Fruit fly (Drosophila melanogaster): ENCODE data around the gene Pfdn5.

Pfdn5 gene

DNA sequence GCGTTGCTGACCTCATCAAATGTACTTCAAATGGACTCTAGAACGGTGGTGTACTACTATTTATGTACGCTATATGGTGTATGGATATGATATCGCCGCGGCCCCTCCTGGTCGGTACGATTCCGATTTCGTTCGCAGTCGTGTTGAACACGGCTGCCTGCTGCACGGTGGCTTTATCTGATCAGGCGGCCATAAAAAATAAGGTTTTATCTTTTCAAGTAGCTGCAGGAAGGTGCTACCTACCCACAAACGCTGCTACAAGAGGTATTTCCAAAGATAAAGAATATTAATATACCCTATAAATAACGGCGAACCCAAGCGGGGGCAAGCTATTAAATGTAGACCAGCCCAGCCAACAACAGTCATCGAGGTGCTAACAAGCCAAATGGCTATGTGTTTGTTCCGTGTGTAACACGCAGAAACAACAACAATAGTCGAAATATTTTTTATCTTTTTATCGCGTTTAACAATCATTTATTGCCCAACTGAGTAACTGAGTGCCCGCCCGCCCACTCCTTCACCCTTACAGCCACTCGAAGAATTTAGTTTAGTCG lies 36.9 kb upstream of the Pfdn5 start (continued):
- TF ChIP-seq zf30C (GFP tag; optimal IDR thresholded peaks at IDR 0.05) = no peak
- TF ChIP-seq CG34376 (GFP tag; optimal IDR thresholded peaks at IDR 0.05) = peak; percentile 98
- TF ChIP-seq nerfin-1 (tag; optimal IDR thresholded peaks at IDR 0.05) = no peak
- TF ChIP-seq CG8281 (tag; optimal IDR thresholded peaks at IDR 0.05) = peak; percentile 84
- TF ChIP-seq D19B (GFP tag; optimal IDR thresholded peaks at IDR 0.05) = peak; percentile 23
- TF ChIP-seq Nf-YB (GFP tag; optimal IDR thresholded peaks at IDR 0.05) = peak; percentile 23
- TF ChIP-seq cad (GFP tag; optimal IDR thresholded peaks at IDR 0.05) = peak; percentile 13
- no peak for TF ChIP-seq cwo (GFP tag; optimal IDR thresholded peaks at IDR 0.05)

- no peak for TF ChIP-seq CG10959 (GFP tag; IDR thresholded peaks at IDR 0.05)
- peak; percentile 64 for TF ChIP-seq sug (tag; optimal IDR thresholded peaks at IDR 0.05)
- TF ChIP-seq CG17186 (GFP tag; optimal IDR thresholded peaks at IDR 0.05) = no peak
- no peak for TF ChIP-seq C15 (GFP tag; IDR thresholded peaks at IDR 0.05)
- TF ChIP-seq CG4328 (GFP tag; optimal IDR thresholded peaks at IDR 0.05) = no peak
- peak; percentile 9 for TF ChIP-seq Ets65A (GFP tag)
- TF ChIP-seq CG9876 (GFP tag; optimal IDR thresholded peaks at IDR 0.05) = no peak
- TF ChIP-seq Nf-YB (GFP tag; optimal IDR thresholded peaks at IDR 0.05) = peak; percentile 96
- no peak for TF ChIP-seq en (GFP tag; optimal IDR thresholded peaks at IDR 0.05)
- TF ChIP-seq Nf-YC (tag; optimal IDR thresholded peaks at IDR 0.05) = peak; percentile 98
- peak; percentile 84 for TF ChIP-seq Deaf1 (tag; optimal IDR thresholded peaks at IDR 0.05)
- peak; percentile 75; the same call in 1 of the 4 replicates for TF ChIP-seq chinmo (GFP tag; IDR thresholded peaks at IDR 0.05; ENCODE audit: partially characterized antibody)
- TF ChIP-seq mirr (GFP tag; optimal IDR thresholded peaks at IDR 0.05) = peak; percentile 42
- TF ChIP-seq lab (GFP tag; optimal IDR thresholded peaks at IDR 0.05) = peak; percentile 26
- peak; percentile 48 for TF ChIP-seq cg (GFP tag; optimal IDR thresholded peaks at IDR 0.05)
- peak; percentile 62 for TF ChIP-seq CG15479 (GFP tag; optimal IDR thresholded peaks at IDR 0.05)
- TF ChIP-seq Bgb (GFP tag; IDR thresholded peaks at IDR 0.05; ENCODE audit: partially characterized antibody) = 0 out of 2 replicates have a peak, but pooled peaks have one; percentile 8
- TF ChIP-seq exex (tag; optimal IDR thresholded peaks at IDR 0.05) = peak; percentile 68
- peak; percentile 6 for TF ChIP-seq sd (tag; optimal IDR thresholded peaks at IDR 0.05)
- peak; percentile 97 for TF ChIP-seq CG34376 (GFP tag; optimal IDR thresholded peaks at IDR 0.05)
- TF ChIP-seq Med (GFP tag) = peak; percentile 41
- TF ChIP-seq gcm2 (GFP tag; optimal IDR thresholded peaks at IDR 0.05) = no peak
- peak; percentile 53; the same call in 1 of the 2 replicates for TF ChIP-seq GATAe (GFP tag; conservative IDR thresholded peaks at IDR 0.05)
- TF ChIP-seq CG13894 (tag; optimal IDR thresholded peaks at IDR 0.05) = peak; percentile 18
- TF ChIP-seq trem (tag; optimal IDR thresholded peaks at IDR 0.05) = no peak
- TF ChIP-seq CG11504 (tag; optimal IDR thresholded peaks at IDR 0.05) = no peak
- TF ChIP-seq CG10654 (GFP tag; optimal IDR thresholded peaks at IDR 0.05) = no peak
- peak; percentile 29 for TF ChIP-seq CG10543 (GFP tag; optimal IDR thresholded peaks at IDR 0.05)
- peak; percentile 55 for TF ChIP-seq grn (GFP tag; optimal IDR thresholded peaks at IDR 0.05)
- TF ChIP-seq CG6791 (GFP tag; IDR thresholded peaks at IDR 0.05; ENCODE audit: partially characterized antibody) = 0 out of 3 replicates have a peak, but pooled peaks have one; percentile 31
- no peak for TF ChIP-seq YL-1 (GFP tag; optimal IDR thresholded peaks at IDR 0.05)
Measured at dm6 chr3R:22454397-22455334, 32.2 kb upstream of the Pfdn5 start.

Measured in whole organism, embryonic.